Worm (Caenorhabditis elegans): Measurements from ENCODE around the gene fbxb-75.

DNA sequence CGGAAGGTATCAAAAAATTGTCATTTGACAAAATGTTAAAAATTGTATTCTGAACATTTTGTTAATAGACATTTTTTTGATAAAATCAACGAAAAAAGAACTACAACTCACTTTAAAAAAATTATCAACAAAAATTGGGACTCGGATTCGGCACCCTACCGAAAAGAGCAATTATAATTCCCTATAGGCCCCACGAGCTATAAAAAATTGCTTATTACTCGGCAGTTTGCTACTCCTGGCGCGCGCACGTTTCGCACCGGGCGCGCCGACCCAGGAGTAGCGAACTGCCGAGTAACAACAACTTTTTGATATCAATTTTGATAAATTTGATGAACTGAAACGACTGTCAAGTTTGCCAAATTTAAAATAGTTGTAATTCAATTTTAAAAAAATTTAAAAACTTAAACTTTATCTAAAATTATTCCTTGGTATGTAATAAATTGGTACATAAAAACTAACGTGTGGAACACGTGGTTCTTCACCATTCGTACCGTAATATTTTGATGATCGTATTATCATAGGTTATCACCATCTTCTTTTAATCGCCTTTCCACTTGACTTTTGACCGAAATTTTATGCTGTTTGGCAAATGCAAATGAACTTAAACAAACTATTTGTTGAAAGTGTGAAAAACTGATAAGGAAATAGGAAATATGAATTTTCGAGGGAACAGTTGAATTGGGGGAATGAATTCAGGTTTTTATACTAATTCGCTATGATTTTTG is 34.5 kb upstream of the fbxb-75 start:
- TF ChIP-seq unc-39 (tag; optimal IDR thresholded peaks at IDR 0.05) (no peak), sma-9 (GFP tag; optimal IDR thresholded peaks at IDR 0.05) (peak; percentile 56), sma-9 (tag; optimal IDR thresholded peaks at IDR 0.05) (no peak), snpc-4 (tag; optimal IDR thresholded peaks at IDR 0.05) (no peak), dmd-4 (tag; optimal IDR thresholded peaks at IDR 0.05) (no peak), nhr-11 (tag; optimal IDR thresholded peaks at IDR 0.05) (no peak), zag-1 (tag; optimal IDR thresholded peaks at IDR 0.05) (no peak), mdl-1 (tag; optimal IDR thresholded peaks at IDR 0.05) (no peak)

All from whole organism, L2 larva.